Worm (Caenorhabditis elegans): Measurements from ENCODE around the gene ZK131.11.

Gene ZK131.11

ce11 chrII:13813950-13814349, 21.9 kb downstream of the ZK131.11 start (continued):
- no peak for TF ChIP-seq nhr-111 (GFP tag; optimal IDR thresholded peaks at IDR 0.05)
- TF ChIP-seq Y75B8A.6 (GFP tag; IDR thresholded peaks at IDR 0.05), result no peak
- TF ChIP-seq lin-38 (GFP tag; IDR thresholded peaks at IDR 0.05), result no peak
- no peak for TF ChIP-seq zag-1 (tag; optimal IDR thresholded peaks at IDR 0.05)
- no peak for TF ChIP-seq nhr-76 (tag; optimal IDR thresholded peaks at IDR 0.05)
- no peak for TF ChIP-seq lin-13 (GFP tag; optimal IDR thresholded peaks at IDR 0.05)
- peak; percentile 82 for TF ChIP-seq nhr-77 (tag; optimal IDR thresholded peaks at IDR 0.05)
- 0 out of 2 replicates have a peak, but pooled peaks have one; percentile 17 for TF ChIP-seq lin-1 (GFP tag; IDR thresholded peaks at IDR 0.05)
- peak; percentile 90 for TF ChIP-seq pqm-1 (tag; optimal IDR thresholded peaks at IDR 0.05)
- no peak for TF ChIP-seq lin-15B (tag; optimal IDR thresholded peaks at IDR 0.05)
- TF ChIP-seq nhr-10 (tag; optimal IDR thresholded peaks at IDR 0.05), result no peak
- no peak for TF ChIP-seq set-16 (GFP tag; IDR thresholded peaks at IDR 0.05)
- TF ChIP-seq lim-7 (GFP tag; IDR thresholded peaks at IDR 0.05), result no peak
- TF ChIP-seq zfp-2 (tag; optimal IDR thresholded peaks at IDR 0.05), result no peak
- peak in 1 of 2 experiments; percentile 26 for TF ChIP-seq unc-62 (GFP tag; optimal IDR thresholded peaks at IDR 0.05 in 1 of 2)
- TF ChIP-seq unc-62 (tag; optimal IDR thresholded peaks at IDR 0.05), result no peak
- TF ChIP-seq duxl-1 (tag; optimal IDR thresholded peaks at IDR 0.05; ENCODE audit: poor library complexity), result no peak
- no peak for TF ChIP-seq lin-29 (GFP tag; IDR thresholded peaks at IDR 0.05)
- TF ChIP-seq arid-1 (GFP tag; conservative IDR thresholded peaks at IDR 0.05), result no peak
- TF ChIP-seq pha-4 (GFP tag; IDR thresholded peaks at IDR 0.05), result 0 out of 2 replicates have a peak, but pooled peaks have one; percentile 20
- no peak for TF ChIP-seq pha-4 (tag; optimal IDR thresholded peaks at IDR 0.05)
- TF ChIP-seq mep-1 (tag; optimal IDR thresholded peaks at IDR 0.05), result no peak
- no peak for TF ChIP-seq ama-1 (optimal IDR thresholded peaks at IDR 0.05)
- no peak for TF ChIP-seq ceh-44 (GFP tag; IDR thresholded peaks at IDR 0.05)
- TF ChIP-seq hif-1 (tag; optimal IDR thresholded peaks at IDR 0.05), result no peak
- no peak for TF ChIP-seq nhr-11 (tag; optimal IDR thresholded peaks at IDR 0.05)
- TF ChIP-seq mxl-3 (GFP tag; optimal IDR thresholded peaks at IDR 0.05), result no peak
- no peak for TF ChIP-seq snpc-1.2 (GFP tag; IDR thresholded peaks at IDR 0.05)
- TF ChIP-seq F37D6.2 (tag; optimal IDR thresholded peaks at IDR 0.05), result no peak
- no peak for TF ChIP-seq egl-43 (GFP tag; IDR thresholded peaks at IDR 0.05)
- no peak for TF ChIP-seq aly-2 (tag; optimal IDR thresholded peaks at IDR 0.05)
- TF ChIP-seq Y5F2A.4 (GFP tag; optimal IDR thresholded peaks at IDR 0.05), result no peak
- TF ChIP-seq lin-39 (tag; optimal IDR thresholded peaks at IDR 0.05), result no peak
- 0 out of 2 replicates have a peak, but pooled peaks have one; percentile 11 for TF ChIP-seq php-3 (GFP tag; IDR thresholded peaks at IDR 0.05)
- TF ChIP-seq dmd-8 (GFP tag; IDR thresholded peaks at IDR 0.05), result no peak
- no peak for TF ChIP-seq unc-39 (tag; optimal IDR thresholded peaks at IDR 0.05)
- TF ChIP-seq madf-9 (GFP tag; conservative IDR thresholded peaks at IDR 0.05), result no peak
- TF ChIP-seq aha-1 (tag), result peak; percentile 97
- TF ChIP-seq ZK546.5 (tag; optimal IDR thresholded peaks at IDR 0.05), result no peak
- no peak for TF ChIP-seq daf-12 (tag; optimal IDR thresholded peaks at IDR 0.05)
- no peak for TF ChIP-seq daf-19 (GFP tag; conservative IDR thresholded peaks at IDR 0.05)
- no peak for TF ChIP-seq daf-8 (GFP tag; IDR thresholded peaks at IDR 0.05)
- TF ChIP-seq hlh-11 (tag; optimal IDR thresholded peaks at IDR 0.05), result peak; percentile 82
- TF ChIP-seq vab-7 (GFP tag; IDR thresholded peaks at IDR 0.05), result no peak
- TF ChIP-seq lir-3 (tag; optimal IDR thresholded peaks at IDR 0.05), result no peak
- peak; percentile 56 for TF ChIP-seq dve-1 (tag; optimal IDR thresholded peaks at IDR 0.05; ENCODE audit: insufficient read depth)
- no peak for TF ChIP-seq F44E2.7 (GFP tag; IDR thresholded peaks at IDR 0.05)
- TF ChIP-seq cey-2 (tag; optimal IDR thresholded peaks at IDR 0.05; ENCODE audit: borderline replicate concordance, insufficient read depth), result no peak
- TF ChIP-seq hlh-30 (tag; optimal IDR thresholded peaks at IDR 0.05; ENCODE audit: insufficient read depth), result peak; percentile 26
- TF ChIP-seq attf-4 (tag; optimal IDR thresholded peaks at IDR 0.05), result no peak
- TF ChIP-seq D1046.2 (GFP tag; IDR thresholded peaks at IDR 0.05), result no peak
- TF ChIP-seq F10B5.3 (tag; optimal IDR thresholded peaks at IDR 0.05), result no peak
- TF ChIP-seq zip-2 (tag; optimal IDR thresholded peaks at IDR 0.05), result no peak

All from whole organism, L4 larva.